Fruit fly (Drosophila melanogaster): ENCODE results near the gene Seipin.
A peak's percentile ranks its signal among the peaks of the same experiment; 100 is the strongest.

DNA sequence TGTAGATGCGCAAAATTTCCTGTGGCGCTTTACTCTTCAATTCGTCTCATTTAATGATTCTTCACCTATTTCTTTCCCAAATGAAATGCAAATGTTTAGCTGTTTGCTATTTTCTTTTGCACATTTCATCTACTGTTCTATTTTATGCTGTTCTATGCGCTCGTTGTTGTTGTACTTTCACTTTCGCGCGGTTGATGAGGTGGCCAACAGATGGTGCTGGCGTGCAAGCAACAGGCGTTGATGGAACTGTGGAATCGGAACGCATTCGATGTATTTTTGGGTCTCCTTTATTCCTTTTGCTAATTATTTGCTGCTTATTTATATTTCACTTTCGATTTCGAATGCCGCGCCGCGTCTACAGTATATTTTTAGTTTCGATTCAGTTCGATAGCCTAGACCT lies 36.4 kb downstream of the Seipin start:
- TF ChIP-seq CG8478 (optimal IDR thresholded peaks at IDR 0.05) (no peak), CTCF (optimal IDR thresholded peaks at IDR 0.05) (peak; percentile 81 to 82)

Data from S2 (cell line).